Fruit fly (Drosophila melanogaster) whole organism, adult: ENCODE results near the gene CG32087.
A peak's percentile ranks its signal among the peaks of the same experiment; 100 is the strongest.

Experiments used
- CG11617 ChIP-seq: fragments of 200-800 bp; sonication (Bioruptor generic); optimal IDR thresholded peaks from 2 replicates; lab custom pipeline; 2017; ENCODE audit warnings: mild to moderate bottlenecking, missing biosample characterization, missing genetic modification reagents, missing genetic modification characterization
- CG12768 ChIP-seq: fragments of 200-800 bp; sonication (Bioruptor generic); optimal IDR thresholded peaks from 2 replicates; lab custom pipeline; 2017; ENCODE audit warnings: missing biosample characterization, missing genetic modification characterization, mild to moderate bottlenecking, moderate library complexity, missing genetic modification reagents
- CG14711 ChIP-seq: fragments of 200-800 bp; sonication (Bioruptor generic); optimal IDR thresholded peaks from 2 replicates; lab custom pipeline; 2018; ENCODE audit warnings: missing biosample characterization, mild to moderate bottlenecking, missing genetic modification characterization, moderate library complexity
- CG1620 ChIP-seq: fragments of 200-800 bp; sonication (Bioruptor generic); optimal IDR thresholded peaks from 2 replicates; lab custom pipeline; 2016; ENCODE audit warnings: missing biosample characterization, missing genetic modification characterization
- CG33017 ChIP-seq: fragments of 200-800 bp; sonication (Bioruptor generic); optimal IDR thresholded peaks from 2 replicates; lab custom pipeline; 2018; ENCODE audit warnings: missing biosample characterization, mild to moderate bottlenecking, missing genetic modification characterization, moderate library complexity
- CG5204 ChIP-seq: fragments of 200-800 bp; sonication (Bioruptor generic); optimal IDR thresholded peaks from 2 replicates; lab custom pipeline; 2016; ENCODE audit warnings: missing biosample characterization, missing genetic modification characterization
- CG7045 ChIP-seq: fragments of 200-800 bp; sonication (Bioruptor generic); optimal IDR thresholded peaks from 2 replicates; lab custom pipeline; 2017; ENCODE audit warnings: missing biosample characterization, mild to moderate bottlenecking, missing genetic modification characterization
- CG7101 ChIP-seq: fragments of 200-800 bp; sonication (Bioruptor generic); optimal IDR thresholded peaks from 2 replicates; lab custom pipeline; 2018; ENCODE audit warnings: missing biosample characterization, mild to moderate bottlenecking, missing genetic modification characterization, moderate library complexity
- Clk ChIP-seq: fragments of 200-800 bp; sonication (Bioruptor generic); optimal IDR thresholded peaks from 2 replicates; lab custom pipeline; 2017; ENCODE audit warnings: missing biosample characterization, missing genetic modification characterization
- Crg-1 ChIP-seq: fragments of 200-800 bp; sonication (Bioruptor generic); optimal IDR thresholded peaks from 2 replicates; lab custom pipeline; 2016; ENCODE audit warnings: missing biosample characterization, missing genetic modification characterization
- Hr96 ChIP-seq: fragments of 200-800 bp; sonication (Bioruptor generic); optimal IDR thresholded peaks from 2 replicates; lab custom pipeline; 2016; ENCODE audit warnings: missing biosample characterization, missing genetic modification characterization
- Mnt ChIP-seq: fragments of 200-800 bp; sonication (Bioruptor generic); optimal IDR thresholded peaks from 2 replicates; lab custom pipeline; 2016; ENCODE audit warnings: missing biosample characterization, mild to moderate bottlenecking, missing genetic modification characterization
- bab1 ChIP-seq: fragments of 200-800 bp; sonication (Bioruptor generic); optimal IDR thresholded peaks from 3 replicates; lab custom pipeline; 2019; ENCODE audit warnings: missing biosample characterization, mild to moderate bottlenecking, missing genetic modification characterization, moderate library complexity
- cic ChIP-seq: fragments of 200-800 bp; sonication (Bioruptor generic); optimal IDR thresholded peaks from 2 replicates; lab custom pipeline; 2017; ENCODE audit warnings: missing biosample characterization, mild to moderate bottlenecking, missing genetic modification characterization, moderate library complexity
- cnc ChIP-seq, 2 experiments: fragments of >200 bp; optimal IDR thresholded peaks; 2 replicates each; lab custom pipeline; 2017
- kay ChIP-seq: fragments of 200-800 bp; sonication (Bioruptor generic); peaks from one replicate; lab custom pipeline; 2016; ENCODE audit warnings: missing biosample characterization, missing genetic modification characterization, borderline replicate concordance
- ovo ChIP-seq: fragments of 200-800 bp; sonication (Bioruptor generic); optimal IDR thresholded peaks from 2 replicates; lab custom pipeline; 2016; ENCODE audit warnings: missing biosample characterization, missing genetic modification characterization
- pad ChIP-seq: fragments of 200-800 bp; sonication (Bioruptor generic); optimal IDR thresholded peaks from 3 replicates; lab custom pipeline; 2017; ENCODE audit warnings: missing biosample characterization, missing genetic modification characterization, mild to moderate bottlenecking, moderate library complexity, missing genetic modification reagents
- tj ChIP-seq: fragments of 200-800 bp; sonication (Bioruptor generic); optimal IDR thresholded peaks from 3 replicates; lab custom pipeline; 2017; ENCODE audit warnings: missing biosample characterization, mild to moderate bottlenecking, missing genetic modification characterization, moderate library complexity
- toe ChIP-seq: fragments of 200-800 bp; sonication (Bioruptor generic); optimal IDR thresholded peaks from 2 replicates; lab custom pipeline; 2016; ENCODE audit warnings: missing biosample characterization, missing genetic modification characterization

CG32087 gene

dm6 chr3L:11701649-11702048 is 30.3 kb upstream of the CG32087 start:
- TF ChIP-seq CG14711 (tag; lab: Kevin White, UChicago) = no peak
- TF ChIP-seq Crg-1 (GFP tag; lab: Kevin White, UChicago) = no peak
- no peak for TF ChIP-seq toe (GFP tag; lab: Kevin White, UChicago)
- no peak for TF ChIP-seq CG5204 (GFP tag; lab: Kevin White, UChicago)
- no peak for TF ChIP-seq CG33017
- TF ChIP-seq cic (GFP tag; lab: Kevin White, UChicago) = no peak
- no peak for TF ChIP-seq CG12768 (GFP tag; lab: Kevin White, UChicago)
- no peak for TF ChIP-seq Hr96 (GFP tag; lab: Kevin White, UChicago)
- TF ChIP-seq Mnt = no peak
- TF ChIP-seq tj = no peak
- no peak for TF ChIP-seq CG7045
- TF ChIP-seq bab1 (GFP tag; lab: Kevin White, UChicago) = no peak
- TF ChIP-seq kay = no peak
- no peak for TF ChIP-seq CG11617 (GFP tag; lab: Kevin White, UChicago)

- TF ChIP-seq Crg-1 (GFP tag; lab: Kevin White, UChicago) (no peak), Hr96 (GFP tag; lab: Kevin White, UChicago) (no peak)
These were observed 28.4 kb upstream of the CG32087 start for dm6 chr3L:11703579-11703978.

DNA sequence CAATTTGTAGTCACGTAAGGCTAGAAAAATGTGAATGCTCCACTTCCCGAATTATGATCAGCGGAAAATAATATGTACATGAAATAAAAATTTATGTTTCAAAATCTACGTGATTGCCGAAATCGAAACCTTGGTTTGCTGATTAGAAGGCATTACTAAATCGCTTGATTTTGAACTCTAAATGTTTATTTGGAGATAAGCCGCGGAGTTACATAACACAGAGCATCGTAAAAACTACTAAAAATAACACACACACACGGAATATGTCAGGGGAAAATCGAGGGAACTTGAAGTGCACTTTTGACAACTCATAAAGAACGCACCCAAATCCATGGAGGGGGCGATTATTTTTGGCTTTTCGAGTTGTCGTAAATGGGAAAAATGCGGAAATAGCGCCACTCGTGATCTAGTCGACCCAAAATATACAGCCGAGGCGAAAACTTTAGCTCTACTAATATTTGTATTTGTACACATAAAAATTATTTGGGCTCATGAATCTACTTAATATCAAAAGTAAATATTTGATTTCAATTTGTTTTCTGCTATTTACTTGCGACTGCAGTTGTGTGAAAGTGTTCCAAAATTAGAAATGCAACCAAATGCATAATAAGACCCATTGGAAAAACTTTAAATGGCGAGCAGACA is 26.9 kb upstream of the CG32087 start:
- no peak for TF ChIP-seq CG5204 (GFP tag; lab: Kevin White, UChicago)
- no peak for TF ChIP-seq pad (GFP tag; lab: Kevin White, UChicago)
- no peak for TF ChIP-seq bab1 (GFP tag; lab: Kevin White, UChicago)
- no peak for TF ChIP-seq cnc (optimal IDR thresholded peaks at IDR 0.05; lab: Kevin White, UChicago)
- no peak for TF ChIP-seq CG14711 (tag; lab: Kevin White, UChicago)
- no peak for TF ChIP-seq tj
- TF ChIP-seq CG1620 (GFP tag; lab: Kevin White, UChicago) = no peak
- no peak for TF ChIP-seq Hr96 (GFP tag; lab: Kevin White, UChicago)
- no peak for TF ChIP-seq Mnt
- no peak for TF ChIP-seq CG12768 (GFP tag; lab: Kevin White, UChicago)
- no peak for TF ChIP-seq kay
- no peak for TF ChIP-seq ovo
- TF ChIP-seq CG7101 (tag; lab: Kevin White, UChicago) = no peak

DNA sequence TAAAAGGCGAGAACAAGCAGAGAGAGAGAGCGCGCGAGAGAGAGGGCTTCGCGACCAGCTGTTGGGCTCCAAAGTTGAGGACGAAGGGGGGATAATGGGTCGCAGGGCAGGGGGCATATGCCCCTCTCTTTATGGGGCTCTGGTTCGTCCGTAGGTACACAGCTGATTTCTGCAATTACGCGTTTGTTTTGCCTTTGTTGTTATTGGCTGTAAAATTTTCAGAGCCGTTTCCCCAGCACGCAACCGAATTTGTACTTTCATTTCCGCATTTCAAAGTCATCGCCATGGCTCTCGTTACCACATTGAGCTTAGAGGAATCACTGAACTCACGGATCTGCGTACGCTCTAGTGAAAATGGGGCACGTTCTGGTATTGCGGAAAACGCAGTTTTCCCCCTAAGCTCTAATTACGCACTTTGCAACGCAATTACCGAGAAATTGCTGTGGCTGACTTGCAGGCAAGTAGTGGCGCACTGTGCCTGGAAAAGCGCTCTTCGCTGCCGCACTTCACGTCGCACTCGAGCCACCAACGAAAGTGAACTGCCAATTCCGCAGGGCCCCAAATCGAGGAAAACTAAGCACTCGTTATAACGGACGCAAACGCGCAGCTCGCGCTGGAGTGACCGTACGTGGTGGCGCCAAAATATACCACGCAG is 23.8 kb upstream of the CG32087 start, which contains the start of gene CG11658:
Gene CG11658, minus strand, starts transcription at position 576 of the 655 bp plus-strand sequence.
- TF ChIP-seq CG14711 (tag; lab: Kevin White, UChicago) (no peak), pad (GFP tag; lab: Kevin White, UChicago) (peak; percentile 69), bab1 (GFP tag; lab: Kevin White, UChicago) (peak; percentile 77), cic (GFP tag; lab: Kevin White, UChicago) (peak; percentile 73), CG12768 (GFP tag; lab: Kevin White, UChicago) (peak; percentile 54), CG11617 (GFP tag; lab: Kevin White, UChicago) (peak; percentile 35), Crg-1 (GFP tag; lab: Kevin White, UChicago) (no peak), tj (no peak), cnc (optimal IDR thresholded peaks at IDR 0.05; lab: Kevin White, UChicago) (no peak), toe (GFP tag; lab: Kevin White, UChicago) (no peak), CG33017 (no peak), CG7101 (tag; lab: Kevin White, UChicago) (no peak), CG5204 (GFP tag; lab: Kevin White, UChicago) (no peak)

- TF ChIP-seq Hr96 (GFP tag; lab: Kevin White, UChicago) (peak; percentile 3), cic (GFP tag; lab: Kevin White, UChicago) (no peak), CG33017 (no peak), toe (GFP tag; lab: Kevin White, UChicago) (no peak), CG11617 (GFP tag; lab: Kevin White, UChicago) (no peak), CG7045 (no peak), Crg-1 (GFP tag; lab: Kevin White, UChicago) (no peak), CG1620 (GFP tag; lab: Kevin White, UChicago) (no peak), kay (no peak), cnc (optimal IDR thresholded peaks at IDR 0.05; lab: Kevin White, UChicago) (no peak), Clk (GFP tag; lab: Kevin White, UChicago) (no peak), ovo (no peak), Mnt (peak; percentile 50), tj (no peak), CG14711 (tag; lab: Kevin White, UChicago) (no peak)
These were observed 23.3 kb upstream of the CG32087 start, which contains the start of the genes Ccdc56 and mtTFB1 for dm6 chr3L:11708633-11709116. Gene Ccdc56, plus strand, starts transcription at chr3L:11708979. Gene mtTFB1, plus strand, starts transcription at chr3L:11708979.

DNA sequence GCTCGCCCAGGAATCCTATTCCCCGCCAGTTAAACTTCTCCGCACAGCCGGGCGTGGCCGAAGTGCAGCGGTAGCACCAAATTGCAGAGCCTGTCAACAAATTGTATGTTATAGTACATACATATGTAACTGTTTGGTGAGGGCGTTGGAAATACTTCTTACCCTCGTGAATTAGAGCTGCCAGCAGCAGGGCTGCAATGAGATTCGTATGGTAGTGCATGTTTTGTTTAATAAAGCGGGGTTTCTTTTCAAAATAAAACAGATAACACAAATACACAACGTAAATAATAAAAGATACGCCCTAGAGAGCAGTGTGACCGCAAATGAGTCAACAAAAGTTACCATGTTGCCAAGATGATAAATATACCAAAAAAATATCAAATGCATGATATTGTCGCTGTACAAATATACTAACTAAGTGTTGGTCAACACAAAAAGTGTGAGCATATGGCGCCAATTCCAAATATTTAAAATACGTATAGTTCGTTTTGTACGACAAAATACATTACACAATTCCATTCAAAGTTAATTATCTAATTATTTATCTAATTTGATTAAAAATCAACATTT is 20.8 kb upstream of the CG32087 start, which contains the start of gene crim:
Gene crim, minus strand, starts transcription at position 328 of the 570 bp plus-strand sequence.
- TF ChIP-seq CG33017 (no peak), CG14711 (tag; lab: Kevin White, UChicago) (no peak), CG1620 (GFP tag; lab: Kevin White, UChicago) (no peak), pad (GFP tag; lab: Kevin White, UChicago) (peak; percentile 18), tj (no peak), ovo (no peak), CG5204 (GFP tag; lab: Kevin White, UChicago) (no peak), toe (GFP tag; lab: Kevin White, UChicago) (no peak), Mnt (peak; percentile 37), Clk (GFP tag; lab: Kevin White, UChicago) (no peak), bab1 (GFP tag; lab: Kevin White, UChicago) (peak; percentile 60), kay (no peak), CG12768 (GFP tag; lab: Kevin White, UChicago) (no peak), CG7101 (tag; lab: Kevin White, UChicago) (peak; percentile 18), CG11617 (GFP tag; lab: Kevin White, UChicago) (no peak), cic (GFP tag; lab: Kevin White, UChicago) (peak; percentile 52), Hr96 (GFP tag; lab: Kevin White, UChicago) (no peak), cnc (optimal IDR thresholded peaks at IDR 0.05; lab: Kevin White, UChicago) (no peak), CG7045 (no peak), Crg-1 (GFP tag; lab: Kevin White, UChicago) (peak; percentile 15)
